Worm (Caenorhabditis elegans) whole organism, L2 larva: ENCODE data around the gene E02H4.4.

Experiments
- Y55F3AM.14 ChIP-seq: fragments of 200-800 bp; sonication (Bioruptor generic); optimal IDR thresholded peaks from 2 replicates; lab custom pipeline; 2018; ENCODE audit warnings: mild to moderate bottlenecking, missing genetic modification characterization, missing compliant biosample characterization
- ZK546.5 ChIP-seq: sonication (generic microtip); optimal IDR thresholded peaks from 2 replicates; lab custom pipeline; 2017; ENCODE audit warnings: missing biosample characterization, missing genetic modification characterization
- ama-1 ChIP-seq: fragments of 150-350 bp; optimal IDR thresholded peaks from 2 replicates; lab custom pipeline; 2018; ENCODE audit warnings: inconsistent platforms
- ceh-16 ChIP-seq: fragments of 150-350 bp; optimal IDR thresholded peaks from 2 replicates; lab custom pipeline; 2014; ENCODE audit warnings: missing biosample characterization, missing genetic modification characterization
- elt-3 ChIP-seq: sonication (generic microtip); optimal IDR thresholded peaks from 2 replicates; lab custom pipeline; 2017; ENCODE audit warnings: missing biosample characterization, missing genetic modification characterization
- fos-1 ChIP-seq: fragments of 150-350 bp; optimal IDR thresholded peaks from 2 replicates; lab custom pipeline; 2014; ENCODE audit warnings: missing biosample characterization, missing genetic modification characterization
- lin-39 ChIP-seq: fragments of 150-350 bp; optimal IDR thresholded peaks from 2 replicates; lab custom pipeline; 2014; ENCODE audit warnings: missing biosample characterization, missing genetic modification reagents, missing genetic modification characterization
- mab-5 ChIP-seq: fragments of 150-350 bp; optimal IDR thresholded peaks from 2 replicates; lab custom pipeline; 2014; ENCODE audit warnings: missing biosample characterization, missing genetic modification characterization
- nhr-12 ChIP-seq: fragments of 150-350 bp; optimal IDR thresholded peaks from 2 replicates; lab custom pipeline; 2014; ENCODE audit warnings: missing biosample characterization, missing genetic modification characterization
- nhr-77 ChIP-seq: fragments of 150-350 bp; optimal IDR thresholded peaks from 2 replicates; lab custom pipeline; 2014; ENCODE audit warnings: missing biosample characterization, missing genetic modification characterization
- sma-9 ChIP-seq, 2 experiments: fragments of 150-350 bp in 1 of 2; sonication (generic microtip) in 1 of 2; optimal IDR thresholded peaks; 2 replicates each; lab custom pipeline; 2014 to 2016; ENCODE audit warnings: missing genetic modification characterization in 2 of 2, mild to moderate bottlenecking in 1 of 2, missing biosample characterization in 1 of 2, missing compliant biosample characterization in 1 of 2, missing genetic modification reagents in 1 of 2, moderate library complexity in 1 of 2
- unc-55 ChIP-seq: fragments of 150-350 bp; sonication (generic microtip); optimal IDR thresholded peaks from 3 replicates; lab custom pipeline; 2014; ENCODE audit warnings: missing biosample characterization, missing genetic modification reagents, missing genetic modification characterization
- unc-62 ChIP-seq: fragments of 150-350 bp; optimal IDR thresholded peaks from 2 replicates; lab custom pipeline; 2014; ENCODE audit warnings: missing biosample characterization, missing genetic modification reagents, missing genetic modification characterization
- ztf-4 ChIP-seq: fragments of 150-350 bp; optimal IDR thresholded peaks from 2 replicates; lab custom pipeline; 2014; ENCODE audit warnings: missing biosample characterization, missing genetic modification characterization

DNA sequence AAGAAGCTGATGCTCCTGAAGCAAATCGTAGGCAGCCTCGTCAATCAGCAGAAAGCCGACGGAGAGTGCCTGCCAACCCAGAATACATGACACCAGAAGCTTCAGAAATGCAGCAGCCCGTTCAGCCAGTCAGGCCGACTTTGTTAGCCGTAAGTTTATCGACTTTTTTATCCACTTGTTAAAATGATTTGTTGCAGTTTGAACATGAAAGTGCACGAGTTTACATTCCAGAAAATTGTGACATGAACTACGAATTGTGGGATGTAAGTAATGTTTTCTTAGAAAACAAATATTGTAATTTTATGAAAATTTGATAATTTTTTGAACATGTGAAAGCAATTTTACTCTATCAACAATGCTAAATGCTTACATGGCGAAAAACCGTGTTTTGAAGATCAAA is 17.6 kb upstream of the E02H4.4 start:
- no peak for TF ChIP-seq mab-5 (tag; lab: Kevin White, UChicago)
- no peak for TF ChIP-seq unc-62
- TF ChIP-seq unc-55 (GFP tag; lab: Kevin White, UChicago), result no peak
- no peak for TF ChIP-seq ama-1 (lab: Kevin White, UChicago)
- no peak for TF ChIP-seq fos-1 (tag; lab: Kevin White, UChicago)
- no peak for TF ChIP-seq ZK546.5 (tag; lab: Kevin White, UChicago)
- no peak for TF ChIP-seq Y55F3AM.14 (GFP tag; lab: Kevin White, UChicago)
- TF ChIP-seq elt-3, result no peak
- TF ChIP-seq nhr-77, result no peak
- no peak for TF ChIP-seq lin-39
- no peak for TF ChIP-seq nhr-12
- TF ChIP-seq ztf-4 (tag; lab: Kevin White, UChicago), result no peak
- TF ChIP-seq ceh-16 (tag; lab: Kevin White, UChicago), result no peak
- TF ChIP-seq sma-9 (GFP tag; optimal IDR thresholded peaks at IDR 0.05; lab: Kevin White, UChicago), result no peak
- TF ChIP-seq sma-9 (tag; optimal IDR thresholded peaks at IDR 0.05; lab: Kevin White, UChicago), result no peak
